Worm (Caenorhabditis elegans): ENCODE data around the gene F26G1.10.

ce11 chrII:4734477-4734876, 39.7 kb upstream of the F26G1.10 start:
- TF ChIP-seq ces-1 (GFP tag; optimal IDR thresholded peaks at IDR 0.05) (no peak), nhr-2 (tag; optimal IDR thresholded peaks at IDR 0.05) (no peak)

Measured in whole organism, mixed stage, embryonic.